Fruit fly (Drosophila melanogaster) whole organism, wandering third instar larva: ENCODE data around the gene MtnE.

Experiments
- Abd-B ChIP-seq: fragments of >200 bp; optimal IDR thresholded peaks from 2 replicates; lab custom pipeline; 2017; ENCODE audit warnings: missing biosample characterization, missing genetic modification characterization
- CG32264 ChIP-seq: fragments of 200-800 bp; sonication (Bioruptor generic); optimal IDR thresholded peaks from 2 replicates; lab custom pipeline; 2016; ENCODE audit warnings: missing biosample characterization, missing genetic modification characterization
- CG9705 ChIP-seq: fragments of 200-800 bp; sonication (Bioruptor generic); optimal IDR thresholded peaks from 2 replicates; lab custom pipeline; 2018; ENCODE audit warnings: missing biosample characterization, mild to moderate bottlenecking, missing genetic modification characterization
- CrebA ChIP-seq: fragments of 200-800 bp; sonication (Bioruptor generic); optimal IDR thresholded peaks from 2 replicates; lab custom pipeline; 2016; ENCODE audit warnings: missing biosample characterization, mild to moderate bottlenecking, missing genetic modification characterization, borderline replicate concordance
- Dfd ChIP-seq: fragments of >200 bp; optimal IDR thresholded peaks from 2 replicates; lab custom pipeline; 2017; ENCODE audit warnings: missing biosample characterization, missing genetic modification characterization
- Dif ChIP-seq: fragments of 200-275, 200-300 bp; sonication (Bioruptor generic); optimal IDR thresholded peaks from 2 replicates; lab custom pipeline; 2018; ENCODE audit warnings: missing biosample characterization, missing genetic modification characterization; ENCODE audit not compliant: partially characterized antibody
- GATAd ChIP-seq: sonication (Bioruptor generic); optimal IDR thresholded peaks from 2 replicates; lab custom pipeline; 2016; ENCODE audit warnings: missing biosample characterization, missing genetic modification characterization
- HLH106 ChIP-seq: fragments of 200-800 bp; optimal IDR thresholded peaks from 3 replicates; lab custom pipeline; 2019; ENCODE audit warnings: missing biosample characterization, mild to moderate bottlenecking, missing genetic modification characterization, moderate library complexity
- Hnf4 ChIP-seq: fragments of 200-800 bp; sonication (Bioruptor generic); optimal IDR thresholded peaks from 2 replicates; lab custom pipeline; 2016; ENCODE audit warnings: missing biosample characterization, mild to moderate bottlenecking, missing genetic modification characterization
- Hr78 ChIP-seq: fragments of >200 bp; optimal IDR thresholded peaks from 2 replicates; lab custom pipeline; 2017; ENCODE audit warnings: missing biosample characterization, missing genetic modification characterization
- Hr83 ChIP-seq: fragments of 200-300 bp; sonication (Bioruptor generic); optimal IDR thresholded peaks from 2 replicates; lab custom pipeline; 2016; ENCODE audit warnings: missing biosample characterization, mild to moderate bottlenecking, missing genetic modification characterization, moderate library complexity; ENCODE audit not compliant: poor library complexity, severe bottlenecking
- Jra ChIP-seq: sonication (Bioruptor generic); optimal IDR thresholded peaks from 2 replicates; lab custom pipeline; 2016; ENCODE audit warnings: missing biosample characterization, missing genetic modification characterization
- N ChIP-seq: fragments of >200 bp; optimal IDR thresholded peaks from 2 replicates; lab custom pipeline; 2018; ENCODE audit warnings: missing biosample characterization, missing external identifiers, missing genetic modification characterization
- OdsH ChIP-seq: fragments of 200-800 bp; sonication (Bioruptor generic); optimal IDR thresholded peaks from 2 replicates; lab custom pipeline; 2016; ENCODE audit warnings: missing biosample characterization, mild to moderate bottlenecking, missing genetic modification characterization
- Rel ChIP-seq, 2 experiments: fragments of 200-800 bp; sonication (Bioruptor generic) in 1 of 2; optimal IDR thresholded peaks; 2 replicates in 1 of 2; 3 replicates in 1 of 2; lab custom pipeline; 2016 to 2019; ENCODE audit warnings: mild to moderate bottlenecking in 2 of 2, missing biosample characterization in 2 of 2, missing genetic modification characterization in 2 of 2, moderate library complexity in 1 of 2
- Sp1 ChIP-seq: fragments of 200-800 bp; sonication (Bioruptor generic); optimal IDR thresholded peaks from 3 replicates; lab custom pipeline; 2019; ENCODE audit warnings: missing biosample characterization, mild to moderate bottlenecking, missing genetic modification characterization, moderate library complexity
- Vsx2 ChIP-seq: fragments of 200-300, 225-300 bp; sonication (Bioruptor generic); optimal IDR thresholded peaks from 2 replicates; lab custom pipeline; 2018; ENCODE audit warnings: missing biosample characterization, missing genetic modification characterization; ENCODE audit not compliant: partially characterized antibody
- br ChIP-seq: fragments of 200-800 bp; sonication (Bioruptor generic); optimal IDR thresholded peaks from 2 replicates; lab custom pipeline; 2016; ENCODE audit warnings: missing biosample characterization, missing genetic modification characterization
- brk ChIP-seq: fragments of 200-800 bp; sonication (Bioruptor generic); optimal IDR thresholded peaks from 2 replicates; lab custom pipeline; 2016; ENCODE audit warnings: missing biosample characterization, mild to moderate bottlenecking, missing genetic modification characterization
- dl ChIP-seq, 2 experiments: fragments of 175-275, 200-275 bp in 1 of 2; fragments of 200-275 bp in 1 of 2; sonication (Bioruptor generic); optimal IDR thresholded peaks; lab custom pipeline; 2018; ENCODE audit warnings: mild to moderate bottlenecking in 2 of 2, missing biosample characterization in 2 of 2, missing genetic modification characterization in 2 of 2, moderate library complexity in 2 of 2; ENCODE audit not compliant: partially characterized antibody in 2 of 2, insufficient read depth in 1 of 2
- dmrt93B ChIP-seq: fragments of 200-800 bp; sonication (Bioruptor generic); optimal IDR thresholded peaks from 2 replicates; lab custom pipeline; 2018; ENCODE audit warnings: missing biosample characterization, mild to moderate bottlenecking, missing genetic modification characterization
- dsf ChIP-seq: sonication (Bioruptor generic); optimal IDR thresholded peaks from 2 replicates; lab custom pipeline; 2016; ENCODE audit warnings: missing biosample characterization, missing genetic modification characterization, borderline replicate concordance
- ey ChIP-seq: fragments of 200-800 bp; sonication (Bioruptor generic); optimal IDR thresholded peaks from 2 replicates; lab custom pipeline; 2016; ENCODE audit warnings: missing biosample characterization, missing genetic modification characterization
- foxo ChIP-seq, 2 experiments: fragments of 200-800 bp; sonication (Bioruptor generic); optimal IDR thresholded peaks; 2 replicates in 1 of 2; 3 replicates in 1 of 2; lab custom pipeline; 2016 to 2017; ENCODE audit warnings: missing biosample characterization in 2 of 2, missing genetic modification characterization in 2 of 2
- fru ChIP-seq: fragments of 200-800 bp; sonication (Bioruptor generic); optimal IDR thresholded peaks from 3 replicates; lab custom pipeline; 2016; ENCODE audit warnings: missing biosample characterization, mild to moderate bottlenecking, missing genetic modification characterization
- h ChIP-seq: fragments of 200-800 bp; sonication (Bioruptor generic); optimal IDR thresholded peaks from 3 replicates; lab custom pipeline; 2016; ENCODE audit warnings: missing biosample characterization, mild to moderate bottlenecking, missing genetic modification characterization
- jim ChIP-seq: fragments of 175-275, 200-325 bp; sonication (Bioruptor generic); optimal IDR thresholded peaks from 2 replicates; lab custom pipeline; 2016; ENCODE audit warnings: missing biosample characterization, mild to moderate bottlenecking, missing genetic modification characterization
- pan ChIP-seq: fragments of >200 bp; optimal IDR thresholded peaks from 2 replicates; lab custom pipeline; 2017
- psq ChIP-seq: fragments of 200-800 bp; sonication (Bioruptor generic); optimal IDR thresholded peaks from 3 replicates; lab custom pipeline; 2017; ENCODE audit warnings: missing biosample characterization, mild to moderate bottlenecking, missing genetic modification characterization, moderate library complexity
- rgr ChIP-seq: fragments of 200-800 bp; sonication (Bioruptor generic); optimal IDR thresholded peaks from 3 replicates; lab custom pipeline; 2016; ENCODE audit warnings: missing biosample characterization, mild to moderate bottlenecking, missing genetic modification characterization
- sage ChIP-seq: fragments of 200-800 bp; sonication (Bioruptor generic); optimal IDR thresholded peaks from 2 replicates; lab custom pipeline; 2016; ENCODE audit warnings: missing biosample characterization, mild to moderate bottlenecking, missing genetic modification characterization
- sv ChIP-seq: fragments of 200-800 bp; sonication (Bioruptor generic); optimal IDR thresholded peaks from 3 replicates; lab custom pipeline; 2016; ENCODE audit warnings: missing biosample characterization, missing genetic modification characterization
- tai ChIP-seq: sonication (Bioruptor generic); optimal IDR thresholded peaks from 2 replicates; lab custom pipeline; 2016; ENCODE audit warnings: missing biosample characterization, missing genetic modification characterization
- woc ChIP-seq: sonication (Bioruptor generic); optimal IDR thresholded peaks from 2 replicates; lab custom pipeline; 2016; ENCODE audit warnings: missing biosample characterization, mild to moderate bottlenecking, missing genetic modification characterization

Gene MtnE

DNA sequence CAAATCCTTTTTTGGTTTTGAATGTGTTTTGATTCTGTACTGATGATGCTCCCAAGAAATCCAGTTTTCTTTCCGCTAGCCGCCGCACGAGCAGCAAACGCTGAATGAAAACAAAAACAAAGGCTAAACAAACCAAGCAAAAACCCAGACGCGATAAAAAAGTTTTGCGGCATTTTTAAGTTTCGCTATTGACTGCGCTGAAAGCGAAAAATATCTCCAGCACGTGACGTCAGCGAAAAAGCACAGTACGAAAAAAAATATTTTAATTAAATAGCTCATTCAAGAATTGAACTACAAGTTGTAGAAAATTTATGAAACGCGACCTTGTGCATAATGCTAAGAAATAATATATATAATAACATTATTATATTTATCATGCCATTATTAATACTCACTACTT, 10.4 kb upstream of the MtnE start:
- TF ChIP-seq brk (GFP tag; lab: Kevin White, UChicago) (peak; percentile 17), woc (no peak)

DNA sequence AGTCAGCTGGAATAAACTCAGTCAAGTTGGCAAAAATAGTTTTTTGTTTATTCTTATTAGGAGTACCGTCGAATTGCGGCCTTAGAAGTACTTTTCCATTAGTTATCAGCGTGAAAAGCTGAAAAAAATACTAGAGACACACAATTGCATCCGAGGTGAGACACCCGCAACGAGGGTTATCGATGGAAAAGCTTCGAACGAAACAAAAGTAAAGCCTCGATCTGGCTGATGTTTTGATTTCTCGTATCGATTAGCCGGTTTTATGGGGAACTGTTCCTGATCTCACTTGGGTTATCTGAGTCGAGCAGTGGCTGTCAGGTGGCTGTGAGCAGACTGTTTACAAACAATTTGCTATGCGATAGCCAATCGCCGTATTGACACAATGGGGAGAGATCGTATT, 9.2 kb upstream of the MtnE start:
- TF ChIP-seq sage (no peak), psq (GFP tag; lab: Kevin White, UChicago) (no peak), CrebA (GFP tag; lab: Kevin White, UChicago) (no peak), Jra (GFP tag; lab: Kevin White, UChicago) (no peak), OdsH (no peak), dl (GFP tag; optimal IDR thresholded peaks at IDR 0.05; lab: Kevin White, UChicago; ENCODE audit: insufficient read depth in 1 of 2, partially characterized antibody in 2 of 2) (no peak), Sp1 (GFP tag; lab: Kevin White, UChicago) (no peak), Dif (GFP tag; lab: Kevin White, UChicago) (no peak), HLH106 (no peak), Dfd (no peak), GATAd (no peak), br (GFP tag; lab: Kevin White, UChicago) (no peak), Vsx2 (GFP tag; lab: Kevin White, UChicago) (no peak), dsf (GFP tag; lab: Kevin White, UChicago) (no peak), sv (GFP tag; lab: Kevin White, UChicago) (no peak), Hr78 (GFP tag; lab: Kevin White, UChicago) (no peak), dmrt93B (no peak), rgr (GFP tag; lab: Kevin White, UChicago) (no peak), ey (no peak)
- TF ChIP-seq, all 38 proteins: peak for 0

DNA sequence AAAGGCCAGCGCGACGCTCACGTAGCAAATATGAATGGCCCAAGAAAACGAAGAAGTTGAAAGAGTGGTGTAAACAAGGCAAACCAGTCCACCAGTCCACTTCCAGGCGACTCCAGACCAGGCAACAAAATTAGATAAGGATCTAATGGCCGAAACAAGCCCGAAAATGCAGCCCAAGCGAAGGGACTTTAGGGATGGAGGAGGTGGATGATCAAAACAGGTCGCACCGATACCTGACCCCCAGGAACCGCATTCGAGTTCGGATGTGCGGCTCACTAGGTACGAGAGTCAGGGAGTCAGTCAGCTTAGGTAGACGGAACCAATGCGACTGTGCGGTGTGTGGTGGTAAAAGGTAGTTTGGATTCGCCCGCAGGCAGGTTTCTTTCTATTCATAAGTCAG, 8.7 kb upstream of the MtnE start:
- TF ChIP-seq Sp1 (GFP tag; lab: Kevin White, UChicago) (no peak), psq (GFP tag; lab: Kevin White, UChicago) (peak; percentile 37)
- TF ChIP-seq, all 38 proteins: peak for 1

DNA sequence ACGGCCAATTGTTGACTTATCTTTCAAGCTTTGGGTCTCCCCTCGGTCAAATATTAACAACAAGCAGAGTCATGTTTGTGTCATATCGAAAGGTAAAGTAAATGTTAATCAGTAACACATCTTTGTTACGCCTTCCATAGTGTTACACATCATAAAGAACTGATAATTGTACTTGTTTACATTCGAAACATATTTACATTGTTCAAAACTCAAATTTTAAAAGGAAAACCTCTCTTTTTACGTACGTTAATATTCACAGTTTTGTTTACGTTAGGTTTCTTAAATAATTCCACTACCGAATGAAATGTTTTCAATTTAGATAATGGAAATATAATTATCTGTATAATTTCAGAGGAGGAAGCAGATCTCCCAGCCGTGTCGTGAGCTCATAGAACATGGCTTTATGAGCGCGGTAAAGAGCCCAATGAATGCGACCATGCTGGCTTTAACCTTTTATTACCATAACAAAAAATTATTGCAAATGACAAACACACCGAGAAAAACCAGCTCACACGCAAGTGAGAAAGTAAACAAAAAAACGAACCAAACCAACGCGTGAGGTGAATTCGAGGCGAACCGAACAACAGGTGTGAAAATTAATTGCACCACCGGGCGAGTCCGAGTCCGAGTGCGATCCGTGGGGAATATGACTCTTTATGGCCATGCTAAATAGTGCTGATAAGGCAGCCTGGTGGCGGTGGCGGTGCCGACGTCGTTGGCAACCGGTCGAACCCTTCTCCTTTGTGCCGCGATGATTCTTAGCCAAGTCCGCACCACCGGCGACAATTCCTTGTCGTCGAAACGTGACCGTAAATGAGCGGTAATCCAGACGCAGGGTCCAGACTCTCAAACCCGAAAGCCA, 8.0 kb upstream of the MtnE start:
- TF ChIP-seq Sp1 (GFP tag; lab: Kevin White, UChicago): peak; percentile 36
- peak; percentile 53 for TF ChIP-seq Hnf4 (GFP tag; lab: Kevin White, UChicago)
- TF ChIP-seq tai (GFP tag; lab: Kevin White, UChicago): peak; percentile 43
- TF ChIP-seq dmrt93B: no peak
- no peak for TF ChIP-seq psq (GFP tag; lab: Kevin White, UChicago)
- peak; percentile 22 for TF ChIP-seq dsf (GFP tag; lab: Kevin White, UChicago)
- peak; percentile 0 for TF ChIP-seq rgr (GFP tag; lab: Kevin White, UChicago)
- TF ChIP-seq CG9705: peak; percentile 32
- TF ChIP-seq Rel (GFP tag; optimal IDR thresholded peaks at IDR 0.05; lab: Kevin White, UChicago): no peak
- TF ChIP-seq Rel (tag; optimal IDR thresholded peaks at IDR 0.05; lab: Kevin White, UChicago): no peak
- TF ChIP-seq fru: no peak
- TF ChIP-seq N (GFP tag; lab: Kevin White, UChicago): no peak
- TF ChIP-seq foxo (GFP tag; optimal IDR thresholded peaks at IDR 0.05; lab: Kevin White, UChicago): no peak
- TF ChIP-seq Hr83 (GFP tag; lab: Kevin White, UChicago): no peak
- peak; percentile 26 for TF ChIP-seq brk (GFP tag; lab: Kevin White, UChicago)
- peak; percentile 33 for TF ChIP-seq OdsH
- TF ChIP-seq, all 38 proteins: peak for 8

DNA sequence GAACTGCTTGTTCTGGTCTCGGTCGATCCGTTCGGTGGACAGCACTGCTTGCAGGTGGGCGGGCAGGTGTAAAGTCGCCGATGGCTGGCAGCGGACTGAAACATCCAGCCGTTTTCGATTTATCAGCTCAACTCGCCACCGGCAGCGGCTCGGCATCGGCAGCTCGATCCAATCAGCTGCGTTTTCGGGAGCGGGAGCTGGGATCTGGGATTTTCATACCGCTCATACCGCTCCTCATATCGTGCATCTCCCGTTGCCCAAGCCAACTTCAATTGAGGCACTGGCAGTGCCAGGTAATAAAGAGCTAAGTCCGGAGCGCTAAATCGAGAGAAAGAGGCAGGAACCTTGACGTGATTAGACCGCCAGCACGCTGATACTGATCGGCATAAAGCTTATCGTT, 22.1 kb downstream of the MtnE start, which contains the start of gene MFS9:
Gene MFS9 (minus strand): TSS at position 101 of the 400 bp plus-strand sequence.
- TF ChIP-seq CG9705: no peak
- TF ChIP-seq dl (GFP tag; optimal IDR thresholded peaks at IDR 0.05; lab: Kevin White, UChicago; ENCODE audit: insufficient read depth in 1 of 2, partially characterized antibody in 2 of 2): no peak
- no peak for TF ChIP-seq CG32264
- TF ChIP-seq jim: no peak
- TF ChIP-seq ey: no peak
- TF ChIP-seq brk (GFP tag; lab: Kevin White, UChicago): no peak
- TF ChIP-seq sage: no peak
- TF ChIP-seq br (GFP tag; lab: Kevin White, UChicago): no peak
- no peak for TF ChIP-seq woc
- TF ChIP-seq Dif (GFP tag; lab: Kevin White, UChicago): no peak
- no peak for TF ChIP-seq h
- no peak for TF ChIP-seq sv (GFP tag; lab: Kevin White, UChicago)
- no peak for TF ChIP-seq Hr83 (GFP tag; lab: Kevin White, UChicago)
- no peak for TF ChIP-seq Hnf4 (GFP tag; lab: Kevin White, UChicago)
- no peak for TF ChIP-seq Hr78 (GFP tag; lab: Kevin White, UChicago)
- no peak for TF ChIP-seq Abd-B (GFP tag; lab: Kevin White, UChicago)
- TF ChIP-seq Vsx2 (GFP tag; lab: Kevin White, UChicago): no peak
- TF ChIP-seq GATAd: no peak
- no peak for TF ChIP-seq pan
- TF ChIP-seq foxo (GFP tag; optimal IDR thresholded peaks at IDR 0.05; lab: Kevin White, UChicago): no peak
- TF ChIP-seq, all 38 proteins: peak for 0
